Worm (Caenorhabditis elegans) whole organism, L3 larva: ENCODE results near the gene fbxb-60.
A peak's percentile ranks its signal among the peaks of the same experiment; 100 is the strongest.
"Not testable (repeated sequence)": the region's sequence is repeated elsewhere in the genome, so short reads cannot be mapped to it uniquely, and the experiment has no call there.

ENCODE experiments used
- R02D3.7 ChIP-seq: fragments of 150-350 bp; optimal IDR thresholded peaks from 2 replicates; lab custom pipeline; 2014; ENCODE audit warnings: missing biosample characterization, missing genetic modification characterization
- ZK546.5 ChIP-seq: sonication (generic microtip); optimal IDR thresholded peaks from 2 replicates; lab custom pipeline; 2017; ENCODE audit warnings: missing biosample characterization, missing genetic modification characterization
- aly-2 ChIP-seq: fragments of 150-350 bp; optimal IDR thresholded peaks from 2 replicates; lab custom pipeline; 2014; ENCODE audit warnings: missing biosample characterization, missing genetic modification characterization
- ceh-16 ChIP-seq: sonication (generic microtip); optimal IDR thresholded peaks from 2 replicates; lab custom pipeline; 2017; ENCODE audit warnings: missing biosample characterization, missing genetic modification characterization
- ceh-28 ChIP-seq: fragments of 150-350 bp; optimal IDR thresholded peaks from 2 replicates; lab custom pipeline; 2014; ENCODE audit warnings: missing biosample characterization, missing genetic modification reagents, missing genetic modification characterization
- ceh-82 ChIP-seq: fragments of 150-350 bp; optimal IDR thresholded peaks from 2 replicates; lab custom pipeline; 2014; ENCODE audit warnings: missing biosample characterization, missing genetic modification characterization
- ceh-9 ChIP-seq: sonication (generic microtip); optimal IDR thresholded peaks from 2 replicates; lab custom pipeline; 2018; ENCODE audit warnings: missing biosample characterization, missing genetic modification characterization
- daf-12 ChIP-seq: fragments of 150-350 bp; optimal IDR thresholded peaks from 2 replicates; lab custom pipeline; 2014; ENCODE audit warnings: missing biosample characterization, missing genetic modification reagents, missing genetic modification characterization
- egl-27 ChIP-seq: sonication (generic microtip); optimal IDR thresholded peaks from 4 replicates; lab custom pipeline; 2017; ENCODE audit warnings: missing biosample characterization, missing genetic modification reagents, missing genetic modification characterization
- elt-1 ChIP-seq: fragments of 150-350 bp; optimal IDR thresholded peaks from 2 replicates; lab custom pipeline; 2014; ENCODE audit warnings: missing biosample characterization, missing genetic modification characterization
- elt-2 ChIP-seq: sonication (generic microtip); optimal IDR thresholded peaks from 2 replicates; lab custom pipeline; 2016; ENCODE audit warnings: missing genetic modification reagents, mild to moderate bottlenecking, missing genetic modification characterization, missing compliant biosample characterization
- eor-1 ChIP-seq, 2 experiments: fragments of 150-350 bp; optimal IDR thresholded peaks; 2 replicates each; lab custom pipeline; 2014 to 2018; ENCODE audit warnings: missing biosample characterization in 2 of 2, missing genetic modification characterization in 2 of 2
- fkh-10 ChIP-seq: sonication (generic microtip); optimal IDR thresholded peaks from 2 replicates; lab custom pipeline; 2017; ENCODE audit warnings: missing biosample characterization, missing genetic modification reagents, missing genetic modification characterization
- fkh-2 ChIP-seq: fragments of 150-350 bp; optimal IDR thresholded peaks from 2 replicates; lab custom pipeline; 2014; ENCODE audit warnings: missing biosample characterization, missing genetic modification reagents, missing genetic modification characterization
- hmg-11 ChIP-seq: sonication (generic microtip); optimal IDR thresholded peaks from 2 replicates; lab custom pipeline; 2016; ENCODE audit warnings: missing genetic modification characterization, missing compliant biosample characterization
- jun-1 ChIP-seq: fragments of 150-350 bp; optimal IDR thresholded peaks from 2 replicates; lab custom pipeline; 2014; ENCODE audit warnings: missing biosample characterization, missing genetic modification reagents, missing genetic modification characterization
- lin-15B ChIP-seq: fragments of 150-350 bp; optimal IDR thresholded peaks from 2 replicates; lab custom pipeline; 2014; ENCODE audit warnings: missing biosample characterization, missing genetic modification characterization
- lin-39 ChIP-seq: fragments of 150-350 bp; optimal IDR thresholded peaks from 2 replicates; lab custom pipeline; 2018; ENCODE audit warnings: missing biosample characterization, missing genetic modification reagents, missing genetic modification characterization
- lsy-12 ChIP-seq: sonication (generic microtip); optimal IDR thresholded peaks from 2 replicates; lab custom pipeline; 2016; ENCODE audit warnings: mild to moderate bottlenecking, missing genetic modification characterization, missing compliant biosample characterization
- mdl-1 ChIP-seq: fragments of 150-350 bp; optimal IDR thresholded peaks from 2 replicates; lab custom pipeline; 2014; ENCODE audit warnings: missing biosample characterization, missing genetic modification characterization
- mml-1 ChIP-seq: fragments of 150-350 bp; sonication (generic microtip); optimal IDR thresholded peaks from 3 replicates; lab custom pipeline; 2014; ENCODE audit warnings: missing biosample characterization, missing genetic modification characterization
- nfya-1 ChIP-seq: sonication (generic microtip); optimal IDR thresholded peaks from 2 replicates; lab custom pipeline; 2017; ENCODE audit warnings: missing genetic modification characterization, mild to moderate bottlenecking, missing compliant biosample characterization, antibody characterized with exemption, moderate library complexity; ENCODE audit not compliant: insufficient read depth
- nhr-11 ChIP-seq: fragments of 150-350 bp; optimal IDR thresholded peaks from 2 replicates; lab custom pipeline; 2014; ENCODE audit warnings: missing biosample characterization, missing genetic modification characterization
- nhr-23 ChIP-seq: fragments of 150-350 bp; optimal IDR thresholded peaks from 2 replicates; lab custom pipeline; 2014; ENCODE audit warnings: missing biosample characterization, missing genetic modification reagents, missing genetic modification characterization
- nhr-25 ChIP-seq: sonication (generic microtip); optimal IDR thresholded peaks from 2 replicates; lab custom pipeline; 2017; ENCODE audit warnings: missing biosample characterization, missing genetic modification characterization
- nhr-43 ChIP-seq: sonication (generic microtip); optimal IDR thresholded peaks from 2 replicates; lab custom pipeline; 2016; ENCODE audit warnings: mild to moderate bottlenecking, missing genetic modification characterization, missing compliant biosample characterization; ENCODE audit not compliant: poor library complexity, severe bottlenecking
- nhr-67 ChIP-seq: fragments of 150-350 bp; optimal IDR thresholded peaks from 2 replicates; lab custom pipeline; 2014; ENCODE audit warnings: missing biosample characterization, missing genetic modification characterization
- nhr-77 ChIP-seq: fragments of 150-350 bp; optimal IDR thresholded peaks from 2 replicates; lab custom pipeline; 2014; ENCODE audit warnings: missing biosample characterization, missing genetic modification characterization
- pha-4 ChIP-seq: fragments of 150-350 bp; optimal IDR thresholded peaks from 2 replicates; lab custom pipeline; 2014; ENCODE audit warnings: missing biosample characterization, missing genetic modification reagents, missing genetic modification characterization
- pqm-1 ChIP-seq: fragments of 150-350 bp; optimal IDR thresholded peaks from 2 replicates; lab custom pipeline; 2017; ENCODE audit warnings: missing biosample characterization, missing genetic modification characterization, inconsistent platforms
- sea-2 ChIP-seq: fragments of 150-350 bp; sonication (generic microtip); optimal IDR thresholded peaks from 4 replicates; lab custom pipeline; 2014; ENCODE audit warnings: missing biosample characterization, missing genetic modification reagents, missing genetic modification characterization
- skn-1 ChIP-seq: fragments of 150-350 bp; optimal IDR thresholded peaks from 2 replicates; lab custom pipeline; 2014; ENCODE audit warnings: missing biosample characterization, missing genetic modification characterization
- unc-39 ChIP-seq: sonication (generic microtip); optimal IDR thresholded peaks from 4 replicates; lab custom pipeline; 2017; ENCODE audit warnings: missing biosample characterization, missing genetic modification characterization
- unc-62 ChIP-seq: fragments of 150-350 bp; sonication (generic microtip); optimal IDR thresholded peaks from 4 replicates; lab custom pipeline; 2014; ENCODE audit warnings: missing biosample characterization, missing genetic modification reagents, missing genetic modification characterization
- zag-1 ChIP-seq: fragments of 150-350 bp; optimal IDR thresholded peaks from 2 replicates; lab custom pipeline; 2014; ENCODE audit warnings: missing biosample characterization, missing genetic modification characterization
- ztf-11 ChIP-seq: fragments of 150-350 bp; optimal IDR thresholded peaks from 2 replicates; lab custom pipeline; 2014; ENCODE audit warnings: missing biosample characterization, missing genetic modification characterization

fbxb-60 gene

ce11 chrV:19312975-19313374, 15.4 kb downstream of the fbxb-60 start, which contains the start of gene fbxb-64:
TSS of gene fbxb-64 (plus strand) at chrV:19313275.
- TF ChIP-seq ceh-28 = no peak
- no peak for TF ChIP-seq nhr-25 (tag; lab: Kevin White, UChicago)
- TF ChIP-seq jun-1 (tag; lab: Kevin White, UChicago) = no peak
- TF ChIP-seq unc-62 (GFP tag; lab: Kevin White, UChicago) = no peak
- no peak for TF ChIP-seq R02D3.7 (tag; lab: Kevin White, UChicago)
- no peak for TF ChIP-seq pqm-1 (tag; lab: Kevin White, UChicago)
- TF ChIP-seq elt-1 (tag; lab: Kevin White, UChicago) = no peak
- no peak for TF ChIP-seq egl-27 (tag; lab: Kevin White, UChicago)
- no peak for TF ChIP-seq lsy-12 (tag; lab: Kevin White, UChicago)
- TF ChIP-seq zag-1 (tag; lab: Kevin White, UChicago) = no peak
- TF ChIP-seq fkh-10 = no peak
- no peak for TF ChIP-seq eor-1 (tag; optimal IDR thresholded peaks at IDR 0.05; lab: Kevin White, UChicago)
- TF ChIP-seq ztf-11 (tag; lab: Kevin White, UChicago) = no peak
- no peak for TF ChIP-seq hmg-11 (tag; lab: Kevin White, UChicago)
- TF ChIP-seq unc-39 (tag; lab: Kevin White, UChicago) = no peak
- TF ChIP-seq ceh-16 (tag; lab: Kevin White, UChicago) = no peak

- not testable (repeated sequence) for TF ChIP-seq pha-4, mdl-1, nhr-67 (tag; lab: Kevin White, UChicago)
Observed at ce11 chrV:19317058-19317457, 19.4 kb downstream of the fbxb-60 start, which contains the start of gene srh-208. TSS of gene srh-208 (plus strand) at chrV:19317358.

DNA sequence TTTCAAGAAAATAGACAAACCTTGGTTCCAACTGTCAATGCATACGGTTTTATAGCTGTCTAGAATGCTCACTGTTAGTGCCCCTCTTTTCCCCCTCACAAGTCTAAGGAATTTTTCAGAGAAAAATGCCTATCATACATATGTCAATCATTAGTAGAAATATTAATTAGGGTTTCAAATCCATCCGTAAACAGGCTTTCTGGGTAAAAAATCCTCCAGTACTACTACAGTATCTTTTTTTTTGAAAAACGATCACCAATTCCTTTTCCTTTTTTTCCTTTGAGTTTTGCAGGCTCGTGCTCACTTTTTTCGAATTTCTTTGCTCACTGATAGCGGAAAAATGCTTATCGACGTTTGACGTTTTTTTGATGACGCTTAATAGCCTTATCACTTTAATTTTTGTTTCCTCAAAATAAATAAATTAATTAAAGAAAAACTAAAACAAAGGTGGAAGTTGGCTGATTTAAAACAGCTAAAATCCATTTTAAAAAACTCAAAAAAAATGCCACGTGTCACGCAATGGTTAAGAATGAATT, 21.9 kb downstream of the fbxb-60 start, which contains the start of gene C43D7.7:
Gene C43D7.7, minus strand, starts transcription at position 51 of the 536 bp plus-strand sequence.
- TF ChIP-seq nhr-23 (tag; lab: Kevin White, UChicago) (no peak), elt-2 (peak; percentile 58), jun-1 (tag; lab: Kevin White, UChicago) (no peak), eor-1 (tag; optimal IDR thresholded peaks at IDR 0.05; lab: Kevin White, UChicago) (no peak)
- TF ChIP-seq, all 47 proteins: peak for 1

ce11 chrV:19320385-19320784, 22.8 kb downstream of the fbxb-60 start, which contains the start of gene sdz-6:
TSS of gene sdz-6 (plus strand) at chrV:19320613.
- TF ChIP-seq elt-2 (peak; percentile 34), hmg-11 (tag; lab: Kevin White, UChicago) (no peak)

- TF ChIP-seq eor-1 (tag; optimal IDR thresholded peaks at IDR 0.05; lab: Kevin White, UChicago) = no peak
- TF ChIP-seq ZK546.5 (tag; lab: Kevin White, UChicago) = no peak
- TF ChIP-seq nhr-77 = no peak
- no peak for TF ChIP-seq lin-39 (tag; lab: Kevin White, UChicago)
- TF ChIP-seq elt-1 (tag; lab: Kevin White, UChicago) = no peak
- no peak for TF ChIP-seq nfya-1
- TF ChIP-seq daf-12 (tag; lab: Kevin White, UChicago) = no peak
- TF ChIP-seq fkh-10 = no peak
- no peak for TF ChIP-seq ceh-82
- no peak for TF ChIP-seq ceh-16 (tag; lab: Kevin White, UChicago)
- no peak for TF ChIP-seq fkh-2 (tag; lab: Kevin White, UChicago)
- no peak for TF ChIP-seq pha-4 (tag; lab: Kevin White, UChicago)
Observed at ce11 chrV:19322387-19322786, 24.8 kb downstream of the fbxb-60 start, which contains the start of gene C43D7.4. TSS of gene C43D7.4 (minus strand) at chrV:19322487.

ce11 chrV:19325436-19325835, 27.8 kb downstream of the fbxb-60 start:
- no peak for TF ChIP-seq nhr-77
- TF ChIP-seq elt-1 (tag; lab: Kevin White, UChicago) = no peak
- no peak for TF ChIP-seq unc-62 (GFP tag; lab: Kevin White, UChicago)
- TF ChIP-seq nhr-25 (tag; lab: Kevin White, UChicago) = no peak
- TF ChIP-seq aly-2 (tag; lab: Kevin White, UChicago) = no peak
- no peak for TF ChIP-seq nhr-11 (tag; lab: Kevin White, UChicago)
- no peak for TF ChIP-seq eor-1 (tag; optimal IDR thresholded peaks at IDR 0.05; lab: Kevin White, UChicago)
- TF ChIP-seq ceh-9 (tag; lab: Kevin White, UChicago) = no peak
- TF ChIP-seq skn-1 (tag; lab: Kevin White, UChicago) = no peak
- no peak for TF ChIP-seq lsy-12 (tag; lab: Kevin White, UChicago)
- TF ChIP-seq jun-1 (tag; lab: Kevin White, UChicago) = no peak
- TF ChIP-seq lin-39 (tag; lab: Kevin White, UChicago) = no peak
- TF ChIP-seq sea-2 = no peak
- TF ChIP-seq lin-15B (tag; lab: Kevin White, UChicago) = no peak
- no peak for TF ChIP-seq unc-39 (tag; lab: Kevin White, UChicago)
- TF ChIP-seq nhr-43 = no peak
- TF ChIP-seq hmg-11 (tag; lab: Kevin White, UChicago) = no peak
- no peak for TF ChIP-seq mml-1 (tag; lab: Kevin White, UChicago)
